Worm (Caenorhabditis elegans): ENCODE measurements around the gene pycr-4.

DNA sequence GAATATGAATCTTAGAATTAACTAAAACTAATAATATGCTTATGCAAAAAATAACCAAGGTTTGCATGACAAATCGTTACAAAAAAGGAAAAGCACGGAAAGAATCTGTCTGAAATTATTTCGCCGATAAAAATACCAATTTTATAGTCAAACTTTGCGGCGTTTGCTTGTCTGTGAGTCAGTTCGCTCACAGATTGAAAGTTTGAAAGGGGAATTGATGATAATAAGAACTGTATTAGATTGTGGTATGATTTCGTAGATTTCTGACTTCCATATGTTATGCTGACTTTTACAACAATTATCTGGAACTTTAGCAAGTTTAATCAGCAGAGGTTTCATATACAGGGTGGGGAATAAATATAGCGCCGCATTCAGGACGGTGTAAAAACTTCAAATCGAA is 16.9 kb downstream of the pycr-4 start, which contains the start of gene F13B6.2:
- TF ChIP-seq nhr-237 (tag; optimal IDR thresholded peaks at IDR 0.05) (no peak), ceh-28 (tag; optimal IDR thresholded peaks at IDR 0.05) (no peak), arid-1 (GFP tag; conservative IDR thresholded peaks at IDR 0.05) (no peak), Y5F2A.4 (GFP tag; optimal IDR thresholded peaks at IDR 0.05) (no peak), lin-13 (GFP tag; optimal IDR thresholded peaks at IDR 0.05) (no peak), ces-1 (GFP tag; optimal IDR thresholded peaks at IDR 0.05) (no peak), spr-1 (tag; optimal IDR thresholded peaks at IDR 0.05) (no peak), lin-15B (tag; optimal IDR thresholded peaks at IDR 0.05) (no peak), ceh-82 (tag; optimal IDR thresholded peaks at IDR 0.05) (no peak), nhr-77 (tag; optimal IDR thresholded peaks at IDR 0.05) (no peak), dve-1 (tag; optimal IDR thresholded peaks at IDR 0.05; ENCODE audit: insufficient read depth) (no peak), ZK546.5 (tag; optimal IDR thresholded peaks at IDR 0.05) (no peak), fos-1 (tag; optimal IDR thresholded peaks at IDR 0.05) (no peak), F37D6.2 (tag; optimal IDR thresholded peaks at IDR 0.05) (no peak)
